Worm (Caenorhabditis elegans) whole organism, young adult: Measurements from ENCODE around the gene patr-1.

Source experiments
- B0019.2 ChIP-seq: fragments of 200-800 bp; sonication (Bioruptor generic); conservative IDR thresholded peaks from 2 replicates; pipeline ENCODE4 v1.3.6; 2022; ENCODE audit warnings: missing genetic modification reagents, missing genetic modification characterization, missing compliant biosample characterization
- B0035.1 ChIP-seq: sonication (generic microtip); optimal IDR thresholded peaks from 2 replicates; lab custom pipeline; 2016; ENCODE audit warnings: missing genetic modification characterization, mild to moderate bottlenecking, missing compliant biosample characterization, missing genotype, missing genetic modification reagents
- B0261.1 ChIP-seq: sonication (generic microtip); optimal IDR thresholded peaks from 2 replicates; lab custom pipeline; 2016; ENCODE audit warnings: mild to moderate bottlenecking, missing genetic modification characterization, moderate library complexity, missing compliant biosample characterization
- C06A6.2 ChIP-seq: fragments of 200-800 bp; sonication (Bioruptor generic); conservative IDR thresholded peaks from 2 replicates; pipeline ENCODE4 v1.3.6; 2022; ENCODE audit warnings: missing genetic modification characterization, missing compliant biosample characterization
- F10E7.11 ChIP-seq: sonication (generic microtip); optimal IDR thresholded peaks from 2 replicates; lab custom pipeline; 2017; ENCODE audit warnings: mild to moderate bottlenecking, missing genetic modification characterization, moderate library complexity, missing compliant biosample characterization
- F22D6.2 ChIP-seq: sonication (generic microtip); optimal IDR thresholded peaks from 2 replicates; lab custom pipeline; 2016; ENCODE audit warnings: mild to moderate bottlenecking, missing genetic modification characterization, missing compliant biosample characterization
- F33H1.4 ChIP-seq: fragments of 200-800 bp; sonication (Bioruptor generic); IDR thresholded peaks from 2 replicates; pipeline ENCODE4 v1.3.6; 2022; ENCODE audit warnings: missing genetic modification reagents, missing genetic modification characterization, missing compliant biosample characterization
- F49E8.2 ChIP-seq: sonication (generic microtip); optimal IDR thresholded peaks from 3 replicates; lab custom pipeline; 2017; ENCODE audit warnings: missing genetic modification characterization, mild to moderate bottlenecking, missing compliant biosample characterization, antibody characterized with exemption, moderate library complexity; ENCODE audit not compliant: insufficient read depth
- F57A8.1 ChIP-seq: fragments of 200-800 bp; sonication (Bioruptor generic); optimal IDR thresholded peaks from 2 replicates; lab custom pipeline; 2018; ENCODE audit warnings: mild to moderate bottlenecking, missing genetic modification characterization, moderate library complexity, missing compliant biosample characterization
- F57C9.4 ChIP-seq: sonication (generic microtip); optimal IDR thresholded peaks from 2 replicates; lab custom pipeline; 2017; ENCODE audit warnings: mild to moderate bottlenecking, missing genetic modification characterization, missing compliant biosample characterization
- K11D2.4 ChIP-seq: fragments of 200-800 bp; sonication (Bioruptor generic); IDR thresholded peaks from 2 replicates; pipeline ENCODE4 v1.3.6; 2022; ENCODE audit warnings: missing genetic modification reagents, missing genetic modification characterization, missing compliant biosample characterization
- T07F8.4 ChIP-seq: sonication (generic microtip); optimal IDR thresholded peaks from 2 replicates; lab custom pipeline; 2016; ENCODE audit warnings: mild to moderate bottlenecking, missing genetic modification characterization, moderate library complexity, missing compliant biosample characterization
- Y53F4B.3 ChIP-seq: fragments of 200-800 bp; sonication (Bioruptor generic); IDR thresholded peaks from 2 replicates; pipeline ENCODE4 v1.3.6; 2022; ENCODE audit warnings: missing genetic modification reagents, missing genetic modification characterization, missing compliant biosample characterization
- Y53G8AR.9 ChIP-seq: fragments of 200-800 bp; sonication (Bioruptor generic); conservative IDR thresholded peaks from 2 replicates; pipeline ENCODE4 v1.3.6; 2022; ENCODE audit warnings: missing genetic modification reagents, missing genetic modification characterization, missing compliant biosample characterization
- Y67H2A.10 ChIP-seq: fragments of 200-800 bp; sonication (Bioruptor generic); conservative IDR thresholded peaks from 2 replicates; pipeline ENCODE4 v1.3.6; 2022; ENCODE audit warnings: missing genetic modification reagents, missing genetic modification characterization, missing compliant biosample characterization
- akir-1 ChIP-seq: fragments of 200-800 bp; sonication (Bioruptor generic); optimal IDR thresholded peaks from 2 replicates; lab custom pipeline; 2018; ENCODE audit warnings: mild to moderate bottlenecking, missing genetic modification characterization, moderate library complexity, missing compliant biosample characterization
- ama-1 ChIP-seq, 3 experiments: fragments of 150-350 bp in 1 of 3; sonication (generic microtip) in 2 of 3; optimal IDR thresholded peaks; 2 replicates each; lab custom pipeline; 2014 to 2018; ENCODE audit warnings: missing biosample characterization in 2 of 3, missing genetic modification characterization in 2 of 3, missing genetic modification reagents in 2 of 3
- aptf-3 ChIP-seq: fragments of 200-800 bp; sonication (Bioruptor generic); IDR thresholded peaks from 2 replicates; pipeline ENCODE4 v1.3.6; 2022; ENCODE audit warnings: missing genetic modification characterization, missing compliant biosample characterization
- attf-3 ChIP-seq: fragments of 200-800 bp; sonication (Bioruptor generic); conservative IDR thresholded peaks from 2 replicates; pipeline ENCODE4 v1.3.6; 2022; ENCODE audit warnings: missing genetic modification reagents, missing genetic modification characterization, missing compliant biosample characterization
- attf-6 ChIP-seq: fragments of 200-800 bp; sonication (Bioruptor generic); IDR thresholded peaks from 2 replicates; pipeline ENCODE4 v1.3.6; 2022; ENCODE audit warnings: missing genetic modification reagents, missing genetic modification characterization, missing compliant biosample characterization
- ccch-3 ChIP-seq: fragments of 200-800 bp; sonication (Bioruptor generic); optimal IDR thresholded peaks from 2 replicates; lab custom pipeline; 2018; ENCODE audit warnings: mild to moderate bottlenecking, missing genetic modification characterization, missing compliant biosample characterization
- cebp-1 ChIP-seq, 2 experiments: fragments of 200-800 bp in 1 of 2; sonication (Bioruptor generic) in 1 of 2; sonication (generic microtip) in 1 of 2; IDR thresholded peaks in 1 of 2; optimal IDR thresholded peaks in 1 of 2; 2 replicates each; pipeline versions ENCODE4 v1.3.6 to Lab custom; 2017 to 2022; ENCODE audit warnings: missing compliant biosample characterization in 2 of 2, missing genetic modification characterization in 2 of 2, mild to moderate bottlenecking in 1 of 2, missing genetic modification reagents in 1 of 2, moderate library complexity in 1 of 2
- chd-7 ChIP-seq: sonication (generic microtip); optimal IDR thresholded peaks from 2 replicates; lab custom pipeline; 2016; ENCODE audit warnings: mild to moderate bottlenecking, missing genetic modification characterization, moderate library complexity, missing compliant biosample characterization
- dpff-1 ChIP-seq: sonication (generic microtip); optimal IDR thresholded peaks from 2 replicates; lab custom pipeline; 2017; ENCODE audit warnings: mild to moderate bottlenecking, missing genetic modification characterization, missing compliant biosample characterization
- egl-18 ChIP-seq: fragments of 200-800 bp; sonication (Bioruptor generic); IDR thresholded peaks from 2 replicates; pipeline ENCODE4 v1.3.6; 2022; ENCODE audit warnings: missing genetic modification reagents, missing genetic modification characterization, missing compliant biosample characterization
- ekl-4 ChIP-seq: fragments of 200-800 bp; sonication (Bioruptor generic); IDR thresholded peaks from 2 replicates; pipeline ENCODE4 v1.3.6; 2022; ENCODE audit warnings: missing genetic modification reagents, missing genetic modification characterization, missing compliant biosample characterization
- hmg-20 ChIP-seq: fragments of 200-800 bp; sonication (Bioruptor generic); IDR thresholded peaks from 2 replicates; pipeline ENCODE4 v1.3.6; 2022; ENCODE audit warnings: missing genetic modification reagents, missing genetic modification characterization, missing compliant biosample characterization
- hsf-1 ChIP-seq: fragments of 200-800 bp; sonication (Bioruptor generic); IDR thresholded peaks from 2 replicates; pipeline ENCODE4 v1.3.6; 2022; ENCODE audit warnings: missing genetic modification reagents, missing genetic modification characterization, missing compliant biosample characterization
- let-526 ChIP-seq: fragments of 200-800 bp; sonication (Bioruptor generic); IDR thresholded peaks from 2 replicates; pipeline ENCODE4 v1.3.6; 2022; ENCODE audit warnings: missing genetic modification reagents, missing genetic modification characterization, missing compliant biosample characterization
- let-607 ChIP-seq, 2 experiments: fragments of 200-800 bp in 1 of 2; sonication (Bioruptor generic) in 1 of 2; sonication (generic microtip) in 1 of 2; optimal IDR thresholded peaks; 2 replicates each; lab custom pipeline; 2016 to 2018; ENCODE audit warnings: mild to moderate bottlenecking in 2 of 2, missing compliant biosample characterization in 2 of 2, missing genetic modification characterization in 2 of 2, moderate library complexity in 2 of 2, missing genotype in 1 of 2
- lin-35 ChIP-seq, 3 experiments: fragments of 150-350 bp in 2 of 3; sonication (generic microtip) in 1 of 3; optimal IDR thresholded peaks; 2 replicates each; lab custom pipeline; 2014 to 2018; ENCODE audit warnings: missing biosample characterization in 3 of 3, missing genetic modification characterization in 3 of 3, missing genetic modification reagents in 3 of 3
- lin-54 ChIP-seq: fragments of 200-800 bp; sonication (Bioruptor generic); optimal IDR thresholded peaks from 2 replicates; lab custom pipeline; 2018; ENCODE audit warnings: mild to moderate bottlenecking, missing genetic modification characterization, missing compliant biosample characterization
- lsl-1 ChIP-seq: fragments of 200-800 bp; sonication (Bioruptor generic); optimal IDR thresholded peaks from 2 replicates; lab custom pipeline; 2018; ENCODE audit warnings: mild to moderate bottlenecking, missing genetic modification characterization, moderate library complexity, missing compliant biosample characterization
- lsy-27 ChIP-seq: sonication (generic microtip); optimal IDR thresholded peaks from 2 replicates; lab custom pipeline; 2017; ENCODE audit warnings: missing genetic modification characterization, mild to moderate bottlenecking, missing compliant biosample characterization, antibody characterized with exemption, missing genotype, borderline replicate concordance; ENCODE audit not compliant: insufficient read depth
- madf-10 ChIP-seq: sonication (generic microtip); optimal IDR thresholded peaks from 2 replicates; lab custom pipeline; 2016; ENCODE audit warnings: mild to moderate bottlenecking, missing genetic modification characterization, missing compliant biosample characterization
- madf-3 ChIP-seq: fragments of 200-800 bp; sonication (Bioruptor generic); IDR thresholded peaks from 2 replicates; pipeline ENCODE4 v1.3.6; 2022; ENCODE audit warnings: missing genetic modification reagents, missing genetic modification characterization, missing compliant biosample characterization
- madf-6 ChIP-seq: fragments of 200-800 bp; sonication (Bioruptor generic); IDR thresholded peaks from 2 replicates; pipeline ENCODE4 v1.3.6; 2022; ENCODE audit warnings: missing genetic modification reagents, missing genetic modification characterization, missing compliant biosample characterization
- madf-8 ChIP-seq: fragments of 200-800 bp; sonication (Bioruptor generic); conservative IDR thresholded peaks from 2 replicates; pipeline ENCODE4 v1.3.6; 2022; ENCODE audit warnings: missing genetic modification reagents, missing genetic modification characterization, missing compliant biosample characterization
- mel-28 ChIP-seq: sonication (generic microtip); optimal IDR thresholded peaks from 2 replicates; lab custom pipeline; 2016; ENCODE audit warnings: borderline replicate concordance, mild to moderate bottlenecking, missing genetic modification characterization, missing compliant biosample characterization
- mxl-1 ChIP-seq: sonication (generic microtip); optimal IDR thresholded peaks from 2 replicates; lab custom pipeline; 2016; ENCODE audit warnings: missing genetic modification characterization, missing compliant biosample characterization
- nfyb-1 ChIP-seq: fragments of 200-800 bp; sonication (Bioruptor generic); IDR thresholded peaks from 2 replicates; pipeline ENCODE4 v1.3.6; 2022; ENCODE audit warnings: missing genetic modification reagents, missing genetic modification characterization, missing compliant biosample characterization
- sdz-38 ChIP-seq: sonication (generic microtip); optimal IDR thresholded peaks from 2 replicates; lab custom pipeline; 2016; ENCODE audit warnings: missing genotype, missing genetic modification characterization, missing compliant biosample characterization
- snpc-3.4 ChIP-seq: sonication (generic microtip); optimal IDR thresholded peaks from 2 replicates; lab custom pipeline; 2017; ENCODE audit warnings: missing genetic modification characterization, mild to moderate bottlenecking, missing compliant biosample characterization, antibody characterized with exemption, moderate library complexity, missing genotype, missing genetic modification reagents
- sptf-2 ChIP-seq: fragments of 200-800 bp; sonication (Bioruptor generic); optimal IDR thresholded peaks from 2 replicates; lab custom pipeline; 2018; ENCODE audit warnings: mild to moderate bottlenecking, missing genetic modification characterization, missing compliant biosample characterization
- tlf-1 ChIP-seq: fragments of 200-800 bp; sonication (Bioruptor generic); optimal IDR thresholded peaks from 2 replicates; lab custom pipeline; 2018; ENCODE audit warnings: mild to moderate bottlenecking, missing genetic modification characterization, missing compliant biosample characterization
- zfh-2 ChIP-seq: fragments of 200-800 bp; sonication (Bioruptor generic); conservative IDR thresholded peaks from 2 replicates; pipeline ENCODE4 v1.3.6; 2022; ENCODE audit warnings: missing genetic modification reagents, missing genetic modification characterization, missing compliant biosample characterization

patr-1 gene

ce11 chrII:11777893-11778480 is at the start of gene patr-1, which contains the start of gene dna-2 (continued):
- TF ChIP-seq snpc-3.4 (tag; lab: Kevin White, UChicago) (peak; percentile 12), zfh-2 (GFP tag; lab: Robert Waterston, UW) (peak; percentile 59; the same call in 1 of the 2 replicates), aptf-3 (GFP tag; lab: Robert Waterston, UW) (no peak), hmg-20 (no peak), Y53F4B.3 (GFP tag; lab: Robert Waterston, UW) (no peak), ekl-4 (GFP tag; lab: Robert Waterston, UW) (0 out of 2 replicates have a peak, but pooled peaks have one; percentile 8), madf-6 (peak; percentile 57), mel-28 (tag; lab: Kevin White, UChicago) (no peak), chd-7 (tag; lab: Kevin White, UChicago) (no peak), F57C9.4 (no peak), F57A8.1 (GFP tag; lab: Kevin White, UChicago) (no peak), hsf-1 (no peak), dpff-1 (no peak), lsy-27 (tag; lab: Kevin White, UChicago) (no peak), F49E8.2 (no peak), let-607 (tag; optimal IDR thresholded peaks at IDR 0.05; lab: Kevin White, UChicago) (no peak), let-526 (GFP tag; lab: Robert Waterston, UW) (no peak), B0019.2 (GFP tag; lab: Robert Waterston, UW) (no peak), madf-10 (tag; lab: Kevin White, UChicago) (no peak), egl-18 (GFP tag; lab: Robert Waterston, UW) (no peak), attf-3 (no peak), F22D6.2 (tag; lab: Kevin White, UChicago) (no peak), nfyb-1 (no peak), madf-3 (GFP tag; lab: Robert Waterston, UW) (0 out of 2 replicates have a peak, but pooled peaks have one; percentile 21), madf-8 (GFP tag; lab: Robert Waterston, UW) (no peak), lin-54 (GFP tag; lab: Kevin White, UChicago) (peak; percentile 57), Y53G8AR.9 (no peak), C06A6.2 (GFP tag; lab: Robert Waterston, UW) (no peak), ama-1 (optimal IDR thresholded peaks at IDR 0.05; lab: Kevin White, UChicago) (no peak), ama-1 (GFP tag; optimal IDR thresholded peaks at IDR 0.05; lab: Kevin White, UChicago) (no peak), cebp-1 (GFP tag; IDR thresholded peaks at IDR 0.05; lab: Robert Waterston, UW) (no peak), cebp-1 (tag; optimal IDR thresholded peaks at IDR 0.05; lab: Kevin White, UChicago) (peak; percentile 63), B0035.1 (no peak), akir-1 (no peak), sdz-38 (tag; lab: Kevin White, UChicago) (no peak), T07F8.4 (tag; lab: Kevin White, UChicago) (no peak), F10E7.11 (tag; lab: Kevin White, UChicago) (no peak), F33H1.4 (GFP tag; lab: Robert Waterston, UW) (peak; percentile 82), attf-6 (GFP tag; lab: Robert Waterston, UW) (no peak), K11D2.4 (no peak), lin-35 (GFP tag; optimal IDR thresholded peaks at IDR 0.05; lab: Kevin White, UChicago) (peak in 1 of 3 experiments; percentile 50), lsl-1 (GFP tag; lab: Kevin White, UChicago) (peak; percentile 65), sptf-2 (GFP tag; lab: Kevin White, UChicago) (no peak), tlf-1 (GFP tag; lab: Kevin White, UChicago) (no peak), Y67H2A.10 (GFP tag; lab: Robert Waterston, UW) (no peak), ccch-3 (GFP tag; lab: Kevin White, UChicago) (no peak), mxl-1 (tag; lab: Kevin White, UChicago) (no peak), B0261.1 (tag; lab: Kevin White, UChicago) (no peak)
